Fruit fly (Drosophila melanogaster) whole organism: ENCODE results near the gene wrm1.

Source experiments
- CG8478 ChIP-seq: fragments of >200 bp; optimal IDR thresholded peaks from 2 replicates; lab custom pipeline; 2018; ENCODE audit warnings: inconsistent platforms
- Dll ChIP-seq: fragments of >200 bp; optimal IDR thresholded peaks from 2 replicates; lab custom pipeline; 2017
- EcR ChIP-seq, 2 experiments: fragments of >200 bp; optimal IDR thresholded peaks; 2 replicates each; lab custom pipeline; 2017; ENCODE audit warnings: missing biosample characterization in 2 of 2, missing genetic modification characterization in 2 of 2, missing genetic modification reagents in 2 of 2
- pan ChIP-seq: fragments of >200 bp; optimal IDR thresholded peaks from 2 replicates; lab custom pipeline; 2017
- psq ChIP-seq: fragments of >200 bp; optimal IDR thresholded peaks from 2 replicates; lab custom pipeline; 2017
- usp ChIP-seq: fragments of >200 bp; optimal IDR thresholded peaks from 2 replicates; lab custom pipeline; 2017; ENCODE audit warnings: missing biosample characterization, missing genetic modification characterization, mixed read lengths

Gene wrm1

DNA sequence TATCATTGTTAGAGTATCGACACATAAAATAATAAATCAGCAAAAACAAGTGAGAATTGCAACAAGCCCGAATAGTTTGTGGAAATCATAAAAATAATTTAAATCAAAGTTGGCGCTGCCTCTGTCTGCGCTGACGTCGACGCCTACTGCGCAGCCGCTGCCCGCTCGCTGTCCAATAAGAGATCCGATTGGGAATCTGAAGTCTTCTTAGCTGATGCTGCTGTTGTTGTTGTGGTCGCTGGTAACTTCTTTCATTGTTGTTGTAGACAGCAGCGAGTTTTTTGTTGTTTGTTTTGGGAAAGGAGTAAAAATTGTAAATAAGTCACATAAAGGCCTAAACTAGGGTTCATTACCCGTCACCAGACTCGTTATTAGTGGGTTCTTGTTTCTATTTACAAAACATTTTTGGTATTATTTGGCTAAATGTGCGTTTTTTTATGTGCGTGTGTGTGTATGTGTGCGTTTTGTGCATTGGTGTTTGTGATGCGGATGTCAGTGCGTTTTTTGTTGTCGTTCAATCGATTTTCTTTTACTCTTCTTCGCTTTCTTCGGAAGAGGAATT, 29.8 kb upstream of the wrm1 start:
- TF ChIP-seq usp (GFP tag; lab: Kevin White, UChicago) (no peak), psq (lab: Kevin White, UChicago) (no peak), Dll (lab: Kevin White, UChicago) (no peak), EcR (GFP tag; optimal IDR thresholded peaks at IDR 0.05; lab: Kevin White, UChicago) (no peak), pan (no peak), CG8478 (lab: Kevin White, UChicago) (no peak)

dm6 chr3L:7361095-7361522, 26.1 kb upstream of the wrm1 start:
- no peak for TF ChIP-seq CG8478 (lab: Kevin White, UChicago)
- no peak for TF ChIP-seq EcR (GFP tag; optimal IDR thresholded peaks at IDR 0.05; lab: Kevin White, UChicago)
- no peak for TF ChIP-seq pan
- TF ChIP-seq Dll (lab: Kevin White, UChicago), result no peak
- TF ChIP-seq usp (GFP tag; lab: Kevin White, UChicago), result no peak
- no peak for TF ChIP-seq psq (lab: Kevin White, UChicago)

dm6 chr3L:7360324-7360852, 25.4 kb upstream of the wrm1 start, which contains the start of gene Sec63:
Gene Sec63, plus strand, starts transcription at chr3L:7360561.
- TF ChIP-seq CG8478 (lab: Kevin White, UChicago) (no peak), psq (lab: Kevin White, UChicago) (no peak), EcR (GFP tag; optimal IDR thresholded peaks at IDR 0.05; lab: Kevin White, UChicago) (no peak), usp (GFP tag; lab: Kevin White, UChicago) (no peak), Dll (lab: Kevin White, UChicago) (no peak), pan (no peak)

- TF ChIP-seq CG8478 (lab: Kevin White, UChicago) (no peak), usp (GFP tag; lab: Kevin White, UChicago) (no peak), pan (no peak), Dll (lab: Kevin White, UChicago) (no peak), psq (lab: Kevin White, UChicago) (no peak), EcR (GFP tag; optimal IDR thresholded peaks at IDR 0.05; lab: Kevin White, UChicago) (no peak)
Measured at dm6 chr3L:7359827-7360323, 24.8 kb upstream of the wrm1 start, which contains the start of gene pst. Gene pst, minus strand, starts transcription at chr3L:7360263.

dm6 chr3L:7356386-7357117, 21.5 kb upstream of the wrm1 start, which contains the start of gene CTCF:
Gene CTCF, minus strand, starts transcription at chr3L:7356713.
- TF ChIP-seq psq (lab: Kevin White, UChicago) (no peak), CG8478 (lab: Kevin White, UChicago) (no peak), usp (GFP tag; lab: Kevin White, UChicago) (no peak), pan (no peak), Dll (lab: Kevin White, UChicago) (no peak), EcR (GFP tag; optimal IDR thresholded peaks at IDR 0.05; lab: Kevin White, UChicago) (no peak)

dm6 chr3L:7349311-7349710, 14.3 kb upstream of the wrm1 start:
- TF ChIP-seq Dll (lab: Kevin White, UChicago), result no peak
- no peak for TF ChIP-seq psq (lab: Kevin White, UChicago)
- no peak for TF ChIP-seq usp (GFP tag; lab: Kevin White, UChicago)
- no peak for TF ChIP-seq CG8478 (lab: Kevin White, UChicago)
- no peak for TF ChIP-seq EcR (GFP tag; optimal IDR thresholded peaks at IDR 0.05; lab: Kevin White, UChicago)
- TF ChIP-seq pan, result no peak

dm6 chr3L:7347984-7348631, 13.1 kb upstream of the wrm1 start, which contains the start of the genes Srp19 and qm:
Gene Srp19, minus strand, starts transcription at chr3L:7348034.
Gene qm, plus strand, starts transcription at chr3L:7348313.
- TF ChIP-seq usp (GFP tag; lab: Kevin White, UChicago) (no peak), CG8478 (lab: Kevin White, UChicago) (no peak), Dll (lab: Kevin White, UChicago) (no peak), psq (lab: Kevin White, UChicago) (no peak), pan (no peak), EcR (GFP tag; optimal IDR thresholded peaks at IDR 0.05; lab: Kevin White, UChicago) (no peak)

DNA sequence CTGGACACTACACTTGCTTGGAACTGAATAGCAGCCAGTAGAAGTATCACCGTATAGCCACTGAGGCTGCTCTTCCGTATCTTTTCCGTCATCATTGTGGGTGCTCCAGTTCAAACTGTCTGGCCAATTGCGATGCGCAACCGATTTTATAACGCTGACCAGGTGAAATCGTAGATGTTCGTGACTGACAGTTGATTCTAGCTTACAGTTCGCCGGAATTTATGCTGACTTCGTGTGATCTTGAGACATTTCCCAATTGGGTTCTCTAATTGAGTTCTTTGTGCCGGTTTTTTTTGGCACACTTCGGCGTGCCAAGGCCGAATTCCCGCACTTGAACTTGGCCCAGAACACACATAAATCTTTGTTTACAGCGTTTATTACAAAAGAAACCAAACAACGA, 11.9 kb upstream of the wrm1 start, which contains the start of gene CG14834:
TSS of gene CG14834 (minus strand) at position 173 of the 400 bp plus-strand sequence.
- TF ChIP-seq usp (GFP tag; lab: Kevin White, UChicago), result no peak
- TF ChIP-seq CG8478 (lab: Kevin White, UChicago), result no peak
- no peak for TF ChIP-seq pan
- no peak for TF ChIP-seq psq (lab: Kevin White, UChicago)
- no peak for TF ChIP-seq EcR (GFP tag; optimal IDR thresholded peaks at IDR 0.05; lab: Kevin White, UChicago)
- TF ChIP-seq Dll (lab: Kevin White, UChicago), result no peak

DNA sequence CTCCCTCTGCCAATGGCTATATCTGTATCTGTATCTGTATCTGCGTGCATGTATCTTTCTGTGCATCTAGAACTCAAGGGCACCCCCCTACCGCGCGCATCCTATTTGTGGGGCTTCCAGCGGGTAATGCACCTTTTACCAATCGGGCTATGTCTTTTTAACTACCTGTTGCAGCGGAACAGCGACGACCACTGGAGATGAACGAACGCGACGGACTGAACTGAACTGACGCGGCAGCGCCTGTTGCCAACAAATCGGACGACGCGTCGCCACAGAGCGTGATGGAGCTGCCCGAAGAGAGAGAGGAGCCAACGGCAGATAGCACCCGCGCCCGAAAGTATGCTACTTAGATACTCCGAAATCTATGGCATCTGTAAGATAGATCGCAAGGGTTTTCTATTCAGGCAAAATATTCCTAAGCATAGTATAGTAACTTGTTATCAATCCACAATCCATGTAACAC, 10.0 kb upstream of the wrm1 start, which contains the start of gene Cln7:
TSS of gene Cln7 (minus strand) at position 219 of the 463 bp plus-strand sequence.
- TF ChIP-seq pan (no peak), Dll (lab: Kevin White, UChicago) (peak; percentile 12), usp (GFP tag; lab: Kevin White, UChicago) (no peak)

DNA sequence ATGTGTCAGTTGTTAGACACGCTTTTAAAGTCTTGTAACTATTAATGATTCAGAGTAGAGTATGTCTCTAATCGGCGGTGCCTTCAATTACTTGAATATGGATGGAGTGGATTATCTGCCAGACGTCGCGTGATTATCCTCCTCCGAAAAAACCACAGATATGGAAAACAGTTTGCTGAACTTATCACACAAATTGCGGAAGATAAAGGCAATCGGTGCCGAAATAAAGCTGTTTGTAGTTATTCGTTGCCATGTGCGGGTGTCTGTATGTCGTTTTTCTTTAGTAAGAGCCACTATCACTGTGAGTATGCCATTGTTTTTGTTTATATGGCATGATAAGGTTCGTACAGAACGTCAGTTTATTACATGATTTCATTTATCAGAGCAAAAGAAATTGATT, 9.0 kb upstream of the wrm1 start:
- no peak for TF ChIP-seq Dll (lab: Kevin White, UChicago)
- TF ChIP-seq usp (GFP tag; lab: Kevin White, UChicago), result no peak
- TF ChIP-seq pan, result no peak
- no peak for TF ChIP-seq CG8478 (lab: Kevin White, UChicago)
- no peak for TF ChIP-seq EcR (GFP tag; optimal IDR thresholded peaks at IDR 0.05; lab: Kevin White, UChicago)
- TF ChIP-seq psq (lab: Kevin White, UChicago), result no peak
